Fruit fly (Drosophila melanogaster): ENCODE results near the gene Taf9.

dm6 chrX:17852457-17852856 is 10.5 kb downstream of the Taf9 start, which contains the start of gene CG32554:
- no peak for TF ChIP-seq Myc (optimal IDR thresholded peaks at IDR 0.05)
- no peak for TF ChIP-seq psq (optimal IDR thresholded peaks at IDR 0.05)

Measured in Kc167 (cell line).